Fruit fly (Drosophila melanogaster) whole organism, wandering third instar larva: ENCODE data around the gene GV1.

Experiments
- Abd-B ChIP-seq: fragments of >200 bp; optimal IDR thresholded peaks from 2 replicates; lab custom pipeline; 2017; ENCODE audit warnings: missing biosample characterization, missing genetic modification characterization
- Dif ChIP-seq: fragments of 200-275, 200-300 bp; sonication (Bioruptor generic); optimal IDR thresholded peaks from 2 replicates; lab custom pipeline; 2018; ENCODE audit warnings: missing biosample characterization, missing genetic modification characterization; ENCODE audit not compliant: partially characterized antibody
- pan ChIP-seq: fragments of >200 bp; optimal IDR thresholded peaks from 2 replicates; lab custom pipeline; 2017
- psq ChIP-seq: fragments of 200-800 bp; sonication (Bioruptor generic); optimal IDR thresholded peaks from 3 replicates; lab custom pipeline; 2017; ENCODE audit warnings: missing biosample characterization, mild to moderate bottlenecking, missing genetic modification characterization, moderate library complexity
- usp ChIP-seq: fragments of >200 bp; optimal IDR thresholded peaks from 2 replicates; lab custom pipeline; 2017; ENCODE audit warnings: missing biosample characterization, missing genetic modification characterization

DNA sequence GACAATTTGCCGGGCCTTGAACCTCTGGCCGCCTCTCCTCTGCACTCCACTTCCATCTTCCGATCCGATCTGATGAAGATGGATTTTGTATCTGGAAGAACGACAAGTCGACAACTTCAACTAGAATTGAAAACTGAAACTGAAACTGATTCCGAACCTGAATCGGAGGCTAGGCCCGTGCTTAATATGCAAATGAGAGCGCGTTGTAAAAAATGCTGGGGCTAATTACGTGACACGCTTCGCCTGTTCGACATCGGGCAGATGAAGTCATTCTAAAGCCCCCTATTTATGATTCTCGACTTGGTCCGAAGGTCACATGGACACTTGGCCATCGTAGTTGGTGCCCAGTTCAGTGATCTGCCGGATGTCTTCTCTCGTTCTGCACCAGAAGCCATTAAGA lies 6.2 kb downstream of the GV1 start:
- TF ChIP-seq pan (no peak), usp (no peak), Abd-B (GFP tag; lab: Kevin White, UChicago) (no peak), Dif (GFP tag; lab: Kevin White, UChicago) (no peak), psq (GFP tag; lab: Kevin White, UChicago) (no peak)
